ENCODE assay signal across 1 fruit fly cellular context in the genomic region with DNA sequence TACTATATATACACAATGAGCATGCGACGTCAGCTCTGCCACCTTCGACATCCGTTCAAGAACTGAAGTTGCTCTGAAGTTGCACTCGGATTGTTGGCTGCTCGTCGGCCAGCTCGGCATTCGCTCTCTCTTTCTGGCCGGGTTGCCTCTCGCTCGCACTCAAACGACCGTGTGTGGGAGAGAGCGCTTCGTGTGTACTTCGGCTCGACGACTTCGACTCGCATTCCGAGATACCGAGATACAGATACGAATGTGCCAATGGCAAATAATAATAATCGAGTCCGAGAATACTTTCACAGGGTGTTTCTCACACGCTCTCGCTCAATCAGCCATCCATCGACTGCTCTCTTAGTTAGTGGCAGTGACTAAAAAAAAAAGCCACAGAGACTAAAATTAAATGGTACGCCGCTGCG.
TF ChIP-seq lines count a peak whose summit lies in the region.

No protein-coding gene starts in this region.

TF ChIP-seq in whole organism, embryonic, 481 proteins besides CTCF, POLR2A, EP300 and RAD21 (continued from another document and continues in another):
- TF ChIP-seq shn (GFP tag; optimal IDR thresholded peaks at IDR 0.05; lab: Kevin White, UChicago) (peak; percentile 13), Stat92E (GFP tag; optimal IDR thresholded peaks at IDR 0.05; lab: Kevin White, UChicago) (peak in 1 of 3 experiments; percentile 25), CG11504 (tag; optimal IDR thresholded peaks at IDR 0.05; lab: Kevin White, UChicago) (peak; percentile 30), CG10543 (GFP tag; optimal IDR thresholded peaks at IDR 0.05; lab: Kevin White, UChicago) (peak; percentile 76), sqz (GFP tag; optimal IDR thresholded peaks at IDR 0.05; lab: Kevin White, UChicago) (peak; percentile 49), CG4404 (GFP tag; IDR thresholded peaks at IDR 0.05; lab: Robert Waterston, UW) (no peak), CG3847 (GFP tag; IDR thresholded peaks at IDR 0.05; lab: Robert Waterston, UW) (0 out of 2 replicates have a peak, but pooled peaks have one; percentile 24), CG15601 (tag; optimal IDR thresholded peaks at IDR 0.05; lab: Kevin White, UChicago) (no peak), grn (GFP tag; optimal IDR thresholded peaks at IDR 0.05; lab: Kevin White, UChicago) (peak; percentile 91), her (GFP tag; optimal IDR thresholded peaks at IDR 0.05; lab: Kevin White, UChicago) (peak; percentile 39), zf30C (GFP tag; optimal IDR thresholded peaks at IDR 0.05; lab: Kevin White, UChicago) (peak; percentile 24), row (GFP tag; IDR thresholded peaks at IDR 0.05; lab: Robert Waterston, UW) (0 out of 3 replicates have a peak, but pooled peaks have one; percentile 27), CG2129 (GFP tag; IDR thresholded peaks at IDR 0.05; lab: Robert Waterston, UW; ENCODE audit: partially characterized antibody) (no peak), oc (tag; optimal IDR thresholded peaks at IDR 0.05; lab: Kevin White, UChicago) (peak; percentile 16), run (tag; optimal IDR thresholded peaks at IDR 0.05; lab: Kevin White, UChicago) (no peak), pb (GFP tag; optimal IDR thresholded peaks at IDR 0.05; lab: Kevin White, UChicago) (peak; percentile 37), CG9437 (GFP tag; optimal IDR thresholded peaks at IDR 0.05; lab: Kevin White, UChicago) (no peak), dysf (GFP tag; IDR thresholded peaks at IDR 0.05; lab: Robert Waterston, UW) (0 out of 3 replicates have a peak, but pooled peaks have one; percentile 22), maf-S (GFP tag; optimal IDR thresholded peaks at IDR 0.05; lab: Kevin White, UChicago) (no peak), ems (GFP tag; optimal IDR thresholded peaks at IDR 0.05; lab: Kevin White, UChicago) (no peak), CG14860 (GFP tag; IDR thresholded peaks at IDR 0.05; lab: Robert Waterston, UW; ENCODE audit: partially characterized antibody) (no peak), ewg (GFP tag; optimal IDR thresholded peaks at IDR 0.05; lab: Kevin White, UChicago) (peak; percentile 47), CG32767 (GFP tag; IDR thresholded peaks at IDR 0.05; lab: Robert Waterston, UW) (peak; percentile 72), ro (GFP tag; IDR thresholded peaks at IDR 0.05; lab: Robert Waterston, UW) (no peak), pzg (GFP tag; optimal IDR thresholded peaks at IDR 0.05; lab: Kevin White, UChicago) (no peak), gcm (GFP tag; optimal IDR thresholded peaks at IDR 0.05; lab: Kevin White, UChicago) (peak; percentile 19), br (optimal IDR thresholded peaks at IDR 0.05; lab: Kevin White, UChicago) (no peak), sima (GFP tag; optimal IDR thresholded peaks at IDR 0.05; lab: Kevin White, UChicago) (no peak), bsh (GFP tag; optimal IDR thresholded peaks at IDR 0.05; lab: Kevin White, UChicago) (peak; percentile 18 to 64), wek (GFP tag; optimal IDR thresholded peaks at IDR 0.05; lab: Kevin White, UChicago) (peak; percentile 36), chif (GFP tag; optimal IDR thresholded peaks at IDR 0.05; lab: Kevin White, UChicago) (peak in 1 of 2 experiments; percentile 14), dpn (GFP tag; optimal IDR thresholded peaks at IDR 0.05; lab: Kevin White, UChicago) (peak in 1 of 2 experiments; percentile 29), pho (GFP tag; optimal IDR thresholded peaks at IDR 0.05; lab: Kevin White, UChicago) (no peak), HmgD (GFP tag; optimal IDR thresholded peaks at IDR 0.05; lab: Kevin White, UChicago) (peak; percentile 75), yki (optimal IDR thresholded peaks at IDR 0.05; lab: Kevin White, UChicago) (peak; percentile 1), knrl (GFP tag; IDR thresholded peaks at IDR 0.05; lab: Robert Waterston, UW; ENCODE audit: partially characterized antibody) (peak; percentile 13; the same call in 1 of the 3 replicates), Blimp-1 (GFP tag; optimal IDR thresholded peaks at IDR 0.05; lab: Kevin White, UChicago) (peak; percentile 9), Hr3 (GFP tag; optimal IDR thresholded peaks at IDR 0.05; lab: Kevin White, UChicago) (no peak), insv (GFP tag; optimal IDR thresholded peaks at IDR 0.05; lab: Kevin White, UChicago) (peak in 1 of 2 experiments; percentile 15), CG6854 (GFP tag; optimal IDR thresholded peaks at IDR 0.05; lab: Kevin White, UChicago) (peak; percentile 39), wor (GFP tag; IDR thresholded peaks at IDR 0.05; lab: Robert Waterston, UW) (no peak), CG5180 (GFP tag; optimal IDR thresholded peaks at IDR 0.05; lab: Kevin White, UChicago) (peak; percentile 68), hkb (optimal IDR thresholded peaks at IDR 0.05; lab: Kevin White, UChicago) (no peak), hkb (GFP tag; IDR thresholded peaks at IDR 0.05; lab: Robert Waterston, UW) (peak; percentile 53; the same call in 1 of the 2 replicates), Doc2 (GFP tag; IDR thresholded peaks at IDR 0.05; lab: Robert Waterston, UW) (no peak), ac (GFP tag; optimal IDR thresholded peaks at IDR 0.05; lab: Kevin White, UChicago) (peak; percentile 41), pnt (GFP tag; optimal IDR thresholded peaks at IDR 0.05; lab: Kevin White, UChicago) (no peak), otp (GFP tag; IDR thresholded peaks at IDR 0.05; lab: Robert Waterston, UW) (peak; percentile 58; the same call in 1 of the 3 replicates), crol (GFP tag; IDR thresholded peaks at IDR 0.05; lab: Robert Waterston, UW) (no peak), disco-r (GFP tag; optimal IDR thresholded peaks at IDR 0.05; lab: Kevin White, UChicago) (no peak), CG13624 (GFP tag; optimal IDR thresholded peaks at IDR 0.05; lab: Kevin White, UChicago) (no peak), cas (GFP tag; IDR thresholded peaks at IDR 0.05; lab: Robert Waterston, UW) (no peak), CG32532 (GFP tag; IDR thresholded peaks at IDR 0.05; lab: Robert Waterston, UW) (peak; percentile 42; the same call in 1 of the 2 replicates), pita (GFP tag; optimal IDR thresholded peaks at IDR 0.05; lab: Kevin White, UChicago) (no peak), Nf-YC (tag; optimal IDR thresholded peaks at IDR 0.05; lab: Kevin White, UChicago) (peak; percentile 98), CG15011 (GFP tag; optimal IDR thresholded peaks at IDR 0.05; lab: Kevin White, UChicago) (no peak), CG18599 (GFP tag; optimal IDR thresholded peaks at IDR 0.05; lab: Kevin White, UChicago) (peak; percentile 15), CG15514 (GFP tag; optimal IDR thresholded peaks at IDR 0.05; lab: Kevin White, UChicago) (peak; percentile 8), gce (GFP tag; IDR thresholded peaks at IDR 0.05; lab: Robert Waterston, UW) (0 out of 3 replicates have a peak, but pooled peaks have one; percentile 21), CG34224 (GFP tag; IDR thresholded peaks at IDR 0.05; lab: Robert Waterston, UW; ENCODE audit: partially characterized antibody) (no peak), CoRest (tag; optimal IDR thresholded peaks at IDR 0.05; lab: Kevin White, UChicago) (peak; percentile 46), CG17328 (GFP tag; IDR thresholded peaks at IDR 0.05; lab: Robert Waterston, UW) (peak; percentile 42; the same call in 1 of the 2 replicates), Spps (tag; optimal IDR thresholded peaks at IDR 0.05; lab: Kevin White, UChicago) (no peak), CG8478 (optimal IDR thresholded peaks at IDR 0.05; lab: Kevin White, UChicago) (peak; percentile 91), CG7987 (GFP tag; optimal IDR thresholded peaks at IDR 0.05; lab: Kevin White, UChicago) (peak; percentile 32), ato (GFP tag; IDR thresholded peaks at IDR 0.05; lab: Robert Waterston, UW; ENCODE audit: partially characterized antibody) (peak; percentile 59), CG5245 (GFP tag; optimal IDR thresholded peaks at IDR 0.05; lab: Kevin White, UChicago) (no peak), lab (GFP tag; optimal IDR thresholded peaks at IDR 0.05; lab: Kevin White, UChicago) (peak; percentile 40), tna (GFP tag; IDR thresholded peaks at IDR 0.05; lab: Robert Waterston, UW; ENCODE audit: partially characterized antibody) (peak; percentile 54; the same call in 1 of the 2 replicates), CG11723 (GFP tag; optimal IDR thresholded peaks at IDR 0.05; lab: Kevin White, UChicago) (no peak), Dek (tag; optimal IDR thresholded peaks at IDR 0.05; lab: Kevin White, UChicago) (no peak), CG13296 (GFP tag; optimal IDR thresholded peaks at IDR 0.05; lab: Kevin White, UChicago) (peak; percentile 19), CG2712 (tag; optimal IDR thresholded peaks at IDR 0.05; lab: Kevin White, UChicago) (peak; percentile 45), HLH3B (GFP tag; IDR thresholded peaks at IDR 0.05; lab: Robert Waterston, UW) (peak; percentile 30; the same call in 1 of the 2 replicates), D19A (tag; optimal IDR thresholded peaks at IDR 0.05; lab: Kevin White, UChicago) (peak; percentile 8), chinmo (GFP tag; IDR thresholded peaks at IDR 0.05; lab: Robert Waterston, UW; ENCODE audit: partially characterized antibody) (peak; percentile 91; the same call in 3 of the 4 replicates), CG17359 (tag; optimal IDR thresholded peaks at IDR 0.05; lab: Kevin White, UChicago) (peak; percentile 8), CG1603 (tag; optimal IDR thresholded peaks at IDR 0.05; lab: Kevin White, UChicago) (peak; percentile 24), ash1 (GFP tag; optimal IDR thresholded peaks at IDR 0.05; lab: Kevin White, UChicago) (peak; percentile 37), lilli (GFP tag; optimal IDR thresholded peaks at IDR 0.05; lab: Kevin White, UChicago) (peak; percentile 13), CG7372 (GFP tag; IDR thresholded peaks at IDR 0.05; lab: Robert Waterston, UW) (0 out of 2 replicates have a peak, but pooled peaks have one; percentile 16), exex (tag; optimal IDR thresholded peaks at IDR 0.05; lab: Kevin White, UChicago) (peak; percentile 22), CG12155 (GFP tag; optimal IDR thresholded peaks at IDR 0.05; lab: Kevin White, UChicago) (peak; percentile 23), zen2 (GFP tag; IDR thresholded peaks at IDR 0.05; lab: Robert Waterston, UW; ENCODE audit: partially characterized antibody) (peak; percentile 41; the same call in 1 of the 3 replicates), grau (tag; optimal IDR thresholded peaks at IDR 0.05; lab: Kevin White, UChicago) (peak; percentile 17), CG17568 (GFP tag; optimal IDR thresholded peaks at IDR 0.05; lab: Kevin White, UChicago) (peak; percentile 12), gro (GFP tag; optimal IDR thresholded peaks at IDR 0.05; lab: Kevin White, UChicago) (peak; percentile 51), vvl (GFP tag; IDR thresholded peaks at IDR 0.05; lab: Robert Waterston, UW) (peak; percentile 72; the same call in 1 of the 2 replicates), CG33557 (GFP tag; optimal IDR thresholded peaks at IDR 0.05; lab: Kevin White, UChicago) (peak; percentile 32), bowl (GFP tag; IDR thresholded peaks at IDR 0.05; lab: Robert Waterston, UW) (peak; percentile 42; the same call in 1 of the 2 replicates), gsb-n (tag; optimal IDR thresholded peaks at IDR 0.05; lab: Kevin White, UChicago) (peak; percentile 12), pfk (GFP tag; optimal IDR thresholded peaks at IDR 0.05; lab: Kevin White, UChicago) (peak; percentile 48), CG9932 (GFP tag; IDR thresholded peaks at IDR 0.05; lab: Robert Waterston, UW) (peak; percentile 6; the same call in 1 of the 2 replicates), ftz-f1 (GFP tag; optimal IDR thresholded peaks at IDR 0.05; lab: Kevin White, UChicago) (peak; percentile 83), MTF-1 (GFP tag; optimal IDR thresholded peaks at IDR 0.05; lab: Kevin White, UChicago; ENCODE audit: borderline replicate concordance) (peak; percentile 31), amos (GFP tag; IDR thresholded peaks at IDR 0.05; lab: Robert Waterston, UW; ENCODE audit: partially characterized antibody) (peak; percentile 32; the same call in 1 of the 2 replicates), Atf6 (GFP tag; IDR thresholded peaks at IDR 0.05; lab: Robert Waterston, UW) (no peak), Meics (GFP tag; optimal IDR thresholded peaks at IDR 0.05; lab: Kevin White, UChicago) (peak; percentile 26), CG12071 (GFP tag; optimal IDR thresholded peaks at IDR 0.05; lab: Kevin White, UChicago) (peak; percentile 31), Dbx (GFP tag; IDR thresholded peaks at IDR 0.05; lab: Robert Waterston, UW) (0 out of 3 replicates have a peak, but pooled peaks have one; percentile 16), CG3163 (GFP tag; optimal IDR thresholded peaks at IDR 0.05; lab: Kevin White, UChicago) (peak; percentile 36), CG9727 (GFP tag; optimal IDR thresholded peaks at IDR 0.05; lab: Kevin White, UChicago) (peak; percentile 18), CG12391 (tag; optimal IDR thresholded peaks at IDR 0.05; lab: Kevin White, UChicago) (peak; percentile 18), Deaf1 (tag; optimal IDR thresholded peaks at IDR 0.05; lab: Kevin White, UChicago) (peak; percentile 100), jing (GFP tag; optimal IDR thresholded peaks at IDR 0.05; lab: Kevin White, UChicago) (peak; percentile 98), CG34376 (GFP tag; optimal IDR thresholded peaks at IDR 0.05; lab: Kevin White, UChicago) (peak; percentile 79), Xrp1 (GFP tag; IDR thresholded peaks at IDR 0.05; lab: Robert Waterston, UW) (peak; percentile 30; the same call in 1 of the 2 replicates), sr (GFP tag; IDR thresholded peaks at IDR 0.05; lab: Robert Waterston, UW) (peak; percentile 87), CG12219 (GFP tag; optimal IDR thresholded peaks at IDR 0.05; lab: Kevin White, UChicago) (peak; percentile 31), Dfd (GFP tag; optimal IDR thresholded peaks at IDR 0.05; lab: Kevin White, UChicago) (no peak), Atf-2 (GFP tag; optimal IDR thresholded peaks at IDR 0.05; lab: Kevin White, UChicago) (no peak), HmgZ (tag; optimal IDR thresholded peaks at IDR 0.05; lab: Kevin White, UChicago) (peak; percentile 56), CG7839 (tag; optimal IDR thresholded peaks at IDR 0.05; lab: Kevin White, UChicago) (peak; percentile 16), lbe (GFP tag; optimal IDR thresholded peaks at IDR 0.05; lab: Kevin White, UChicago) (peak; percentile 72), esg (GFP tag; conservative IDR thresholded peaks at IDR 0.05; lab: Robert Waterston, UW) (no peak), Trl (optimal IDR thresholded peaks at IDR 0.05; lab: Kevin White, UChicago) (peak; percentile 68 to 77), Trl (GFP tag; optimal IDR thresholded peaks at IDR 0.05; lab: Kevin White, UChicago) (peak; percentile 50), NC2β (GFP tag; optimal IDR thresholded peaks at IDR 0.05; lab: Kevin White, UChicago) (peak; percentile 2), CG8290 (GFP tag; optimal IDR thresholded peaks at IDR 0.05; lab: Kevin White, UChicago) (peak; percentile 62), CG8290 (tag; optimal IDR thresholded peaks at IDR 0.05; lab: Kevin White, UChicago) (peak in 1 of 2 experiments; percentile 68), rib (GFP tag; IDR thresholded peaks at IDR 0.05; lab: Robert Waterston, UW) (peak; percentile 76; the same call in 1 of the 2 replicates)
